Worm (Caenorhabditis elegans): Measurements from ENCODE around the gene glb-12.

DNA sequence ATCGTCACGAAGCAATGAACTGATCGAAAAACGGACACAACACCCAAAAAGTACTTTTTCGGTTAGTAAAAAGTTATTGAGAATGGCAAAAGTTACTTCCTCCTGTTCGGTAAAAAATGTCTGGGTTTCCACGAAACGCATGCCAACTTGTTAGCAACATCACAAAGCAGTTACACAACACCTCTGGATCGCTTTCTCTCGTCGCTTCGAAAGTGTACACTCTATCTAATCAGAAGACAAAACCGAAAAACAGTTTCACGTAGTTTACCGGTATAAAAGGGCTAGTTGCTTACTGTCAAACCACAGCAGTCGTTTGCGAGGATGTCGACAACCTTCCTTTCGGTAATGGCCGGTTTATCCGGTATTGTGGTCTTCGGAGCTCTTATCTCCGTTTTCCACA, 24.6 kb downstream of the glb-12 start, which contains the start of gene col-80:
- TF ChIP-seq snpc-4 (tag; optimal IDR thresholded peaks at IDR 0.05) (no peak), nhr-23 (tag; optimal IDR thresholded peaks at IDR 0.05) (no peak), nhr-77 (tag; optimal IDR thresholded peaks at IDR 0.05) (no peak), alr-1 (tag; optimal IDR thresholded peaks at IDR 0.05) (no peak), nhr-12 (tag; optimal IDR thresholded peaks at IDR 0.05) (no peak)
